Worm (Caenorhabditis elegans) whole organism, dauer: ENCODE results near the gene clk-2.
"Not testable (repeated sequence)": the region's sequence is repeated elsewhere in the genome, so short reads cannot be mapped to it uniquely, and the experiment has no call there.

ENCODE experiments used
- unc-62 ChIP-seq: sonication (generic microtip); optimal IDR thresholded peaks from 2 replicates; lab custom pipeline; 2017; ENCODE audit warnings: missing biosample characterization, missing genetic modification reagents, missing genetic modification characterization

clk-2 gene

ce11 chrIII:7494850-7495314, 23.4 kb downstream of the clk-2 start:
- no peak for TF ChIP-seq unc-62

DNA sequence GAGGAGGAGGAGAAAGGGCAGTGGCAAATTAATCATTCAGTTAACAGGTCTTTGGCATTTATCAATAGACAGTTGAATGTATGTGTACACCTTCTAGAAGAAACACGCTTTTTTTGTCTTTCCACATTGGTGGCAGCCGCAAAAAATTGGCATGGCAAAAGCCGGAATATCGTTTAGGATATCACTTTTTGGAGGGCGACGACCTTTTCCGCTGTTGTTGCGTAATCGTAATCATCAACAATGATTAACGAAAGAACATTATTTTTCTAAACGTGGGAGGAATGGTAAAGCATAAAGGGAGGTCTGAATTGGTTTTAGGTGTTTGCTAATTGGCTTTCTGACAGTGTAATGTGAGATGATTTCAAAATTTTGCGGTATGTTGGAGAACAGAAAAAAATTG, 26.4 kb downstream of the clk-2 start:
- no peak for TF ChIP-seq unc-62

DNA sequence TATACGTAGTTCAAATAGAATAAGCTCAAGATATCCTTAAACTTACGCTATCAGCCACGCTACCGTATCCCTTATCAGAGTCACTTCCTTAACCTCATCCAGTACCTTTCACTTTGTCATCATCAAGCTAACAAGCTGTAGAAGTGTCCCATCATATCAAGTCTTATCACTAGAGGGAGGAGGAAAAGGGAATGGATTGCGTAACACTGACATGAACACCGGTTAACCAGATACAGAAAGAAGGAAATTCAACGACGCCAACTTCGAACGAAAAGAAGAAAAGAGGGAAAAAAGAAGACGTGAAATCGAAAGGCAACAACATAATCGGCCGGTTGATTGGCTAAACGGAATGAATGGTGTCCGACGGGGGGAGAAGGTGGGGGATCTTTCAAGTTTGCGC, 28.3 kb downstream of the clk-2 start:
- TF ChIP-seq unc-62 = no peak

- TF ChIP-seq unc-62 = no peak
Observed at ce11 chrIII:7489055-7489534, 29.2 kb downstream of the clk-2 start, which contains the start of gene mup-4. Gene mup-4 (minus strand): TSS chrIII:7489105.

ce11 chrIII:7488303-7488702, 30.0 kb downstream of the clk-2 start:
- no peak for TF ChIP-seq unc-62

DNA sequence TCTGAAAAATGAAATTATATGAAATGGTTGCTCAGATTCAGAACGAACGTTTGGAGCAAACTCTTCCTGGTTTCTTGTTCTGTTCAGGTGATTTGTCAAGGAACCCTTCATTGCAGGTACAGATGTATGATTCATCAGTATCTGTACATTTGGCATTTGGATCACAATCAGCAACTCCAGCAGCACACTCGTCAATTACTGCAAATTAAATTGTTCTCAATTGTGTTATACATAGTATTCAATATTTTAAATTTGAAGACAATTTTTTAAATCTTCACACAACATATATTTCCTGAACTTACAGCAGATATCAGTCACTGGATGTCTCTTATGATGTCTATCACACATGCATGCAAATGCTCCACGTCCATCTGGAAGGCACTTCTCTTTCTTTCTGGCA, 33.6 kb downstream of the clk-2 start:
- no peak for TF ChIP-seq unc-62

- TF ChIP-seq unc-62 = no peak
Observed at ce11 chrIII:7478932-7479331, 39.4 kb downstream of the clk-2 start.

- not testable (repeated sequence) for TF ChIP-seq unc-62
Observed at ce11 chrIII:7468980-7469379, 49.3 kb downstream of the clk-2 start, which contains the start of gene H14A12.5. Gene H14A12.5 (minus strand): TSS chrIII:7469080.

DNA sequence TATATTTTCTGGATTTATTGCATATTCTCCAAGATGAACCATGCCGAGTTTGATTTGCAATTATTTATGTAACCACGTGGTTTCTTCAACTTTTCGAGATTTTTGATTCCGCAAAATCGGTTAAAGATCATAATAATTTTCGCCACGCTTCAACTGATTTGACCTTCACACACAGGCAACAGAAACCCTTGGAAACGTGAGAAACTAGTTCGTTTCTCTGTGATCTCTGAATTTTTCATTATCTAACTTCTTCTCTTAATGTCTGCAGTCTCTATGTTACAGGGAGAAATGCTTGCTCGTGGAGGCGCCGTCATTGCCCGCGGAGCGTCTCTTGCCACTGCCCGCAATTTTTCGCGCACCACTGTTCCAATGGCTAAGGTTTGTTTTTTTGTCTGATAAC, 53.0 kb downstream of the clk-2 start, which contains the start of gene fum-1:
Gene fum-1, plus strand, starts transcription at position 259 of the 400 bp plus-strand sequence.
- no peak for TF ChIP-seq unc-62
